Fruit fly (Drosophila melanogaster) whole organism, adult: ENCODE measurements around the gene CG6142.

ENCODE experiments used
- CG7045 ChIP-seq: fragments of 200-800 bp; sonication (Bioruptor generic); optimal IDR thresholded peaks from 2 replicates; lab custom pipeline; 2017; ENCODE audit warnings: missing biosample characterization, mild to moderate bottlenecking, missing genetic modification characterization
- pad ChIP-seq: fragments of 200-800 bp; sonication (Bioruptor generic); optimal IDR thresholded peaks from 3 replicates; lab custom pipeline; 2017; ENCODE audit warnings: missing biosample characterization, missing genetic modification characterization, mild to moderate bottlenecking, moderate library complexity, missing genetic modification reagents

dm6 chr3R:26095551-26095950, 37.4 kb upstream of the CG6142 start:
- TF ChIP-seq pad (GFP tag; lab: Kevin White, UChicago) (no peak), CG7045 (no peak)
